Worm (Caenorhabditis elegans) whole organism, midembryonic: ENCODE measurements around the gene C28G1.2.

Experiments used
- med-1 ChIP-seq: sonication (generic microtip); optimal IDR thresholded peaks from 2 replicates; lab custom pipeline; 2017; ENCODE audit warnings: missing genetic modification characterization, mild to moderate bottlenecking, missing compliant biosample characterization, antibody characterized with exemption, missing genetic modification reagents; ENCODE audit not compliant: insufficient read depth
- tab-1 ChIP-seq: fragments of 200-800 bp; sonication (Bioruptor generic); IDR thresholded peaks from 2 replicates; pipeline ENCODE4 v1.3.6; 2022; ENCODE audit warnings: missing genetic modification characterization, missing compliant biosample characterization
- ztf-23 ChIP-seq: fragments of 200-800 bp; sonication (Bioruptor generic); IDR thresholded peaks from 2 replicates; pipeline ENCODE4 v1.3.6; 2022; ENCODE audit warnings: missing genetic modification reagents, missing genetic modification characterization, missing compliant biosample characterization

ce11 chrX:8869112-8869675 is 33.4 kb downstream of the C28G1.2 start, which contains the start of the genes ubc-22 and ubc-21:
- TF ChIP-seq med-1 = no peak
- TF ChIP-seq ztf-23 = no peak
- TF ChIP-seq tab-1 (GFP tag; lab: Robert Waterston, UW) = no peak
